Worm (Caenorhabditis elegans) whole organism, late embryonic: ENCODE data around the gene F31F7.2.

Source experiments
- C38D4.7 ChIP-seq: fragments of 200-800 bp; sonication (Bioruptor generic); optimal IDR thresholded peaks from 2 replicates; lab custom pipeline; 2018; ENCODE audit warnings: mild to moderate bottlenecking, missing genetic modification characterization, moderate library complexity, missing compliant biosample characterization
- T23F11.4 ChIP-seq: fragments of 200-800 bp; sonication (Bioruptor generic); optimal IDR thresholded peaks from 2 replicates; lab custom pipeline; 2018; ENCODE audit warnings: mild to moderate bottlenecking, missing genetic modification characterization, missing compliant biosample characterization
- Y22D7AL.16 ChIP-seq: sonication (generic microtip); optimal IDR thresholded peaks from 2 replicates; lab custom pipeline; 2016; ENCODE audit warnings: missing genetic modification characterization, missing compliant biosample characterization
- ceh-22 ChIP-seq: sonication (generic microtip); optimal IDR thresholded peaks from 2 replicates; lab custom pipeline; 2017; ENCODE audit warnings: missing biosample characterization, missing genetic modification characterization
- ceh-45 ChIP-seq: fragments of 200-800 bp; sonication (Bioruptor generic); IDR thresholded peaks from 2 replicates; pipeline ENCODE4 v1.3.6; 2022; ENCODE audit warnings: missing genetic modification reagents, missing genetic modification characterization, missing compliant biosample characterization
- elt-4 ChIP-seq: sonication (generic microtip); optimal IDR thresholded peaks from 2 replicates; lab custom pipeline; 2016; ENCODE audit warnings: missing genetic modification characterization, missing compliant biosample characterization
- ets-4 ChIP-seq: sonication (generic microtip); optimal IDR thresholded peaks from 2 replicates; lab custom pipeline; 2016; ENCODE audit warnings: missing genetic modification characterization, missing compliant biosample characterization
- fkh-10 ChIP-seq: fragments of 150-350 bp; optimal IDR thresholded peaks from 2 replicates; lab custom pipeline; 2014; ENCODE audit warnings: missing biosample characterization, missing genetic modification reagents, missing genetic modification characterization
- ref-2 ChIP-seq: sonication (generic microtip); optimal IDR thresholded peaks from 2 replicates; lab custom pipeline; 2016; ENCODE audit warnings: missing genetic modification characterization, missing compliant biosample characterization
- tbx-2 ChIP-seq: sonication (generic microtip); optimal IDR thresholded peaks from 2 replicates; lab custom pipeline; 2016; ENCODE audit warnings: missing genetic modification characterization, missing compliant biosample characterization

- TF ChIP-seq T23F11.4 (GFP tag; lab: Kevin White, UChicago) (no peak), C38D4.7 (GFP tag; lab: Kevin White, UChicago) (no peak), fkh-10 (no peak), ets-4 (tag; lab: Kevin White, UChicago) (no peak), Y22D7AL.16 (tag; lab: Kevin White, UChicago) (no peak), ref-2 (tag; lab: Kevin White, UChicago) (no peak), elt-4 (tag; lab: Kevin White, UChicago) (no peak), ceh-45 (GFP tag; lab: Robert Waterston, UW) (no peak), ceh-22 (tag; lab: Kevin White, UChicago) (no peak), tbx-2 (tag; lab: Kevin White, UChicago) (no peak)
Observed at ce11 chrV:6247397-6247796, 23.3 kb upstream of the F31F7.2 start.
